Worm (Caenorhabditis elegans) whole organism, early embryonic: Measurements from ENCODE around the gene nspg-6.

Source experiments
- F13C5.2 ChIP-seq: sonication (generic microtip); optimal IDR thresholded peaks from 2 replicates; lab custom pipeline; 2017; ENCODE audit warnings: mild to moderate bottlenecking, missing genetic modification characterization, inconsistent platforms, missing compliant biosample characterization
- aly-1 ChIP-seq: sonication (generic microtip); optimal IDR thresholded peaks from 2 replicates; lab custom pipeline; 2016; ENCODE audit warnings: missing genetic modification characterization, missing compliant biosample characterization
- ama-1 ChIP-seq: fragments of 150-350 bp; optimal IDR thresholded peaks from 2 replicates; lab custom pipeline; 2014
- ets-7 ChIP-seq: sonication (generic microtip); optimal IDR thresholded peaks from 2 replicates; lab custom pipeline; 2016; ENCODE audit warnings: missing genotype, missing genetic modification characterization, missing compliant biosample characterization
- flt-1 ChIP-seq: fragments of 200-800 bp; sonication (Bioruptor generic); IDR thresholded peaks from 2 replicates; pipeline ENCODE4 v1.3.6; 2022; ENCODE audit warnings: missing genetic modification characterization, missing compliant biosample characterization
- hnd-1 ChIP-seq: sonication (generic microtip); optimal IDR thresholded peaks from 2 replicates; lab custom pipeline; 2016; ENCODE audit warnings: missing genetic modification characterization, missing compliant biosample characterization
- pes-1 ChIP-seq: fragments of 200-800 bp; sonication (Bioruptor generic); IDR thresholded peaks from 2 replicates; pipeline ENCODE4 v1.3.6; 2022; ENCODE audit warnings: missing genetic modification reagents, missing genetic modification characterization, missing compliant biosample characterization
- sea-1 ChIP-seq: fragments of 200-800 bp; sonication (Bioruptor generic); conservative IDR thresholded peaks from 2 replicates; pipeline ENCODE4 v1.3.6; 2022; ENCODE audit warnings: missing genetic modification characterization, missing compliant biosample characterization

DNA sequence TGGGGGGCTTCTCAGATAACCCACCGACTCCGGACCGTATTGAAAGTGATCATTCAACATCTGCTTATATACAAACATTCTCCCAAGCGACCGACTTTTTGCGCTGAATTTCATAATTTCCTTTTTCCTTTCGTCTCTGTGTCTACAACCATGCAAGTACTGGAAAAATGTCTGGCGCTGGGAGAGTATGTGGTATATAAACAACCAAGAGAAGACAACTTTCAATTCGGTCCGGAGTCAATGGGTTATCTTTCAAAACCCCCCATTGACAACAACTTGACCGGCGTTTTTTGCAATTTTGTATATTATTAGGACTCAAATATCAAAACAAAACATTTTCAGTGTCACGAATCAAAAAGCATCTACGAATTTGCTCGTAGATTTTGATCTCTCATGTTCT, 36.3 kb downstream of the nspg-6 start:
- TF ChIP-seq pes-1 (GFP tag; lab: Robert Waterston, UW), result no peak
- no peak for TF ChIP-seq aly-1
- no peak for TF ChIP-seq ama-1
- TF ChIP-seq sea-1 (GFP tag; lab: Robert Waterston, UW), result no peak
- no peak for TF ChIP-seq hnd-1
- no peak for TF ChIP-seq ets-7 (tag; lab: Kevin White, UChicago)
- no peak for TF ChIP-seq F13C5.2 (tag; lab: Kevin White, UChicago)
- no peak for TF ChIP-seq flt-1 (GFP tag; lab: Robert Waterston, UW)
